Worm (Caenorhabditis elegans): Measurements from ENCODE around the gene F19H6.5.

DNA sequence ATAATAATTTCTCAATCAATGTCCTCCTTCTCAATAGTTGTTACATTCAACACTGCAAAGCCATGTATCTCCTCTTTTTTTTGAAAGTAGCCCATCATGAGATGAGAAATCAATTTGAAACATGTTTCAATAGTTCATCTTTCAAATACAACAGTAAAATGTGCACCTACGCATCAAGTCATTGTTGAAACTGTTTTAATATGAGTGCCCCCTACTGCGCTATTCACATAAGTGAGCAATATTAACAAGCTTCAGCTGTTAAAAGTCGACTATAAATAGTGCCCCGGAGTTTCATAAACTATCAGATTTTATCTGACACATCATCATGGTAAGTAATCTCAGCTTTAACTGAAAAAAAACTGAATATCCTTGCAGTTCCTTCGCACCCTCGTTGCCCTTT, 4.3 kb downstream of the F19H6.5 start, which contains the start of the genes nspc-15 and F19H6.6:
- no peak for TF ChIP-seq flt-1 (GFP tag; IDR thresholded peaks at IDR 0.05)
- TF ChIP-seq ztf-23 (GFP tag; IDR thresholded peaks at IDR 0.05) = no peak
- no peak for TF ChIP-seq klf-2 (GFP tag; conservative IDR thresholded peaks at IDR 0.05)
- TF ChIP-seq med-1 (GFP tag; optimal IDR thresholded peaks at IDR 0.05; ENCODE audit: insufficient read depth) = no peak
- no peak for TF ChIP-seq cog-1 (tag; optimal IDR thresholded peaks at IDR 0.05)
- no peak for TF ChIP-seq ztf-29 (GFP tag; IDR thresholded peaks at IDR 0.05)
- TF ChIP-seq tab-1 (GFP tag; IDR thresholded peaks at IDR 0.05) = no peak
- no peak for TF ChIP-seq T22C8.4 (GFP tag; IDR thresholded peaks at IDR 0.05)

All from whole organism, midembryonic.